Worm (Caenorhabditis elegans): Measurements from ENCODE around the gene dhs-25.
A peak's percentile ranks its signal among the peaks of the same experiment; 100 is the strongest.

dhs-25 gene

DNA sequence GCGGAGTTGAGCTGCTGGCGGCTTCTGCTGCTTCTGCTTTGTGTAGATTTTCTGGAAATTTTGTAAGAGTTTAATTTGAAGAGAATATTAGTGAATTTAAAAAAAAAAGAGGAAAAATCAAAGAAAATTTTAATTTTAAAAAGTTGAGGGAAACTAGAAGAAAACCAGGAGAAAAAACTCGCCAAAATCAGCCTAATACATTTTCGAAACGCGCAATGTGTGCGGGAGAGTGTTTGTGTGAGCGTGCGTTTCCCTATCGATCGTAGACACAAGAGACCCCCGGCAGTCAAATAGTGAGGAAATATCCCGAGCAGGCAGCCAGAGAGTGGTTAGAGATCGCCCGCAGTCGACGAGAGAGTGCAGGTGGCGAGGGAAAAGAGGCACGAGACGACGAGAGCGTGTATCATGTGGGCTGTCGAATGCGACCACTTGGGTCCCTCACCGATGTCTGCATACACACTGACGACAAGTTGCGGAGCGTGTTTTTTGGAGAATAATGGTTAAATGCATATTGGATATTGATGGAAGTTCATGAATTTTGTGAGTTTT, 39.7 kb upstream of the dhs-25 start, which contains the start of gene zfp-3 (continued):
- TF ChIP-seq jun-1 (tag; optimal IDR thresholded peaks at IDR 0.05): peak; percentile 89
- TF ChIP-seq hlh-11 (tag; optimal IDR thresholded peaks at IDR 0.05): peak; percentile 99
- TF ChIP-seq ceh-28 (tag; optimal IDR thresholded peaks at IDR 0.05): peak; percentile 72
- peak; percentile 97 for TF ChIP-seq mep-1 (tag; optimal IDR thresholded peaks at IDR 0.05)
- TF ChIP-seq php-3 (GFP tag; IDR thresholded peaks at IDR 0.05): 0 out of 2 replicates have a peak, but pooled peaks have one; percentile 44
- no peak for TF ChIP-seq nhr-76 (tag; optimal IDR thresholded peaks at IDR 0.05)
- TF ChIP-seq ZK337.2 (GFP tag; IDR thresholded peaks at IDR 0.05): 0 out of 2 replicates have a peak, but pooled peaks have one; percentile 47
- peak; percentile 99 for TF ChIP-seq hlh-30 (tag; optimal IDR thresholded peaks at IDR 0.05; ENCODE audit: insufficient read depth)
- peak; percentile 100 for TF ChIP-seq aha-1 (tag)
- no peak for TF ChIP-seq nhr-111 (GFP tag; optimal IDR thresholded peaks at IDR 0.05)
- no peak for TF ChIP-seq snpc-4 (tag; optimal IDR thresholded peaks at IDR 0.05)
- TF ChIP-seq dve-1 (tag; optimal IDR thresholded peaks at IDR 0.05; ENCODE audit: insufficient read depth): peak; percentile 97
- peak; percentile 95 for TF ChIP-seq rbr-2 (tag; optimal IDR thresholded peaks at IDR 0.05)
- TF ChIP-seq lin-29 (GFP tag; IDR thresholded peaks at IDR 0.05): no peak

DNA sequence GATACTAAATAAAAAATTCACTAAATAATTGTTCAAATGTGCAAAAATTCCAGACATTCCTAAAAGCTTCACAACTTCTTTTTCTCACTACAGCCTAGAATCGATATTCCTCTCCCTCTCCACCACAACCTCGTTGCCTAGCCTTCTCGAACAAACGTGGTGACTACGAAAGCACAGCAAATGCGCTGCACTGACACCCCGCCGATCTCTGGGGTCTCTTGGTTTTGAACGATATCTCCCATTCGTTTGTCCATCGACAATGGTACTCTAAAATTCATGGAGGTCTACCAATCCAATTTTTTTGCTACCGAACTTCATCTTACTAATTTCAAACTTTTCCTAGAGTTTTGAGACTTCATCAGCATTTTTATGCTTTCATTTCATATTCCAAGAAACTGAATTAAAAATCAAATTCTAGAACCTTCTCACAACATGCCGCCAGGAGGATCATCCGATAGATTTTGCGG, 35.9 kb upstream of the dhs-25 start, which contains the start of gene W05H7.1:
Gene W05H7.1 (plus strand): TSS at position 417 of the 467 bp plus-strand sequence.
- TF ChIP-seq ceh-32 (tag; optimal IDR thresholded peaks at IDR 0.05; ENCODE audit: poor library complexity): no peak
- TF ChIP-seq zip-11 (GFP tag; IDR thresholded peaks at IDR 0.05): no peak
- no peak for TF ChIP-seq zag-1 (tag; optimal IDR thresholded peaks at IDR 0.05)
- no peak for TF ChIP-seq F37D6.2 (tag; optimal IDR thresholded peaks at IDR 0.05)
- no peak for TF ChIP-seq gei-8 (GFP tag; optimal IDR thresholded peaks at IDR 0.05)
- TF ChIP-seq nhr-6 (tag; optimal IDR thresholded peaks at IDR 0.05): peak; percentile 54
- peak in 1 of 2 experiments; percentile 98 for TF ChIP-seq unc-62 (GFP tag; optimal IDR thresholded peaks at IDR 0.05 in 1 of 2)
- no peak for TF ChIP-seq unc-62 (tag; optimal IDR thresholded peaks at IDR 0.05)
- TF ChIP-seq nhr-28 (tag; optimal IDR thresholded peaks at IDR 0.05): peak; percentile 41
- no peak for TF ChIP-seq daf-16 (GFP tag; optimal IDR thresholded peaks at IDR 0.05)
- TF ChIP-seq daf-16 (tag; optimal IDR thresholded peaks at IDR 0.05): peak; percentile 14
- peak; percentile 59 for TF ChIP-seq dve-1 (tag; optimal IDR thresholded peaks at IDR 0.05; ENCODE audit: insufficient read depth)
- TF ChIP-seq R02D3.7 (tag; optimal IDR thresholded peaks at IDR 0.05): no peak
- peak; percentile 22 for TF ChIP-seq nhr-11 (tag; optimal IDR thresholded peaks at IDR 0.05)
- TF ChIP-seq tra-1 (GFP tag; IDR thresholded peaks at IDR 0.05): no peak
- TF ChIP-seq ces-1 (GFP tag; optimal IDR thresholded peaks at IDR 0.05): no peak
- no peak for TF ChIP-seq egl-43 (GFP tag; IDR thresholded peaks at IDR 0.05)
- peak; percentile 62 for TF ChIP-seq mep-1 (tag; optimal IDR thresholded peaks at IDR 0.05)
- TF ChIP-seq aha-1 (tag): peak; percentile 94
- TF ChIP-seq dmd-6 (GFP tag; IDR thresholded peaks at IDR 0.05): no peak
- TF ChIP-seq mdl-1 (tag; optimal IDR thresholded peaks at IDR 0.05): peak in 1 of 2 experiments; percentile 18
- peak; percentile 9 for TF ChIP-seq hlh-11 (tag; optimal IDR thresholded peaks at IDR 0.05)
- peak; percentile 57 for TF ChIP-seq hlh-30 (tag; optimal IDR thresholded peaks at IDR 0.05; ENCODE audit: insufficient read depth)
- TF ChIP-seq lin-38 (GFP tag; IDR thresholded peaks at IDR 0.05): peak; percentile 38
- peak in 1 of 2 experiments; percentile 56 for TF ChIP-seq lsy-2 (tag; optimal IDR thresholded peaks at IDR 0.05)
- peak; percentile 56 for TF ChIP-seq mxl-3 (GFP tag; optimal IDR thresholded peaks at IDR 0.05)
- TF ChIP-seq fkh-10 (GFP tag; optimal IDR thresholded peaks at IDR 0.05): peak; percentile 4
- peak; percentile 61 for TF ChIP-seq hmg-1.1 (GFP tag; IDR thresholded peaks at IDR 0.05)
- TF ChIP-seq nhr-111 (GFP tag; optimal IDR thresholded peaks at IDR 0.05): no peak
- no peak for TF ChIP-seq ceh-44 (GFP tag; IDR thresholded peaks at IDR 0.05)
- TF ChIP-seq mes-2 (tag; optimal IDR thresholded peaks at IDR 0.05; ENCODE audit: poor library complexity, severe bottlenecking): peak; percentile 55
